In the genomic region with DNA sequence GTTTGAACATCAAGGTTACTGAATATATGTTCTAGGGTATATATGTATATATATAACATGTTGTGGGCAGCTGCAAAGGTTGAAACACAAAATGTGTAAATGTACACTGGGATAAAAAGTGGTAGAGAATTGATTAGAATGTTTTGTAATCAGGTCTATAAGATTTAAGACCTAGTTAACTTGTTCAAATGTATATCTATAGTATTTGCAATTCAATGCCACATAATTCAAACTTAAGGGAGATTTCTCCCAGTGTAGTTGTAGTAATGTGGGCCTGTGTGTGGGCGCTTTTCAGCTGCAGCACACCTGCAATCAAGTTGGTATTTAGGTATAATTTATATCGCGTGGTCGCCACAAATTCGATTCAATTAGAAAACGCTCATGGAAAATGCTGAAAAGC, we compare ENCODE assay signal across 5 fruit fly cellular contexts.
TF ChIP-seq lines count a peak whose summit lies in the region.

No protein-coding gene starts in this region.

- TF ChIP-seq CTCF in whole organism, embryonic (GFP tag; optimal IDR thresholded peaks at IDR 0.05; lab: Kevin White, UChicago) = no peak

TF ChIP-seq in whole organism, adult, 20 proteins besides CTCF, POLR2A, EP300 and RAD21:
- TF ChIP-seq bab1 (GFP tag; optimal IDR thresholded peaks at IDR 0.05; lab: Kevin White, UChicago) (peak; percentile 9), CG7101 (tag; optimal IDR thresholded peaks at IDR 0.05; lab: Kevin White, UChicago) (peak; percentile 18), CG14711 (tag; optimal IDR thresholded peaks at IDR 0.05; lab: Kevin White, UChicago) (peak; percentile 33), Clk (GFP tag; optimal IDR thresholded peaks at IDR 0.05; lab: Kevin White, UChicago) (no peak), CG7045 (GFP tag; optimal IDR thresholded peaks at IDR 0.05; lab: Kevin White, UChicago) (peak; percentile 27)

TF ChIP-seq in whole organism, embryonic, 481 proteins besides CTCF, POLR2A, EP300 and RAD21 (continues in another document):
- TF ChIP-seq CG9797 (GFP tag; optimal IDR thresholded peaks at IDR 0.05; lab: Kevin White, UChicago) = no peak
- TF ChIP-seq gt (GFP tag; IDR thresholded peaks at IDR 0.05; lab: Robert Waterston, UW) = no peak
- TF ChIP-seq CG15269 (tag; optimal IDR thresholded peaks at IDR 0.05; lab: Kevin White, UChicago) = peak; percentile 72
- TF ChIP-seq CG7745 (tag; optimal IDR thresholded peaks at IDR 0.05; lab: Kevin White, UChicago) = no peak
- no peak for TF ChIP-seq scrt (GFP tag; optimal IDR thresholded peaks at IDR 0.05; lab: Kevin White, UChicago)
- TF ChIP-seq sug (tag; optimal IDR thresholded peaks at IDR 0.05; lab: Kevin White, UChicago) = no peak
- TF ChIP-seq chm (GFP tag; IDR thresholded peaks at IDR 0.05; lab: Robert Waterston, UW) = peak; percentile 50; the same call in 1 of the 2 replicates
- TF ChIP-seq exex (tag; optimal IDR thresholded peaks at IDR 0.05; lab: Kevin White, UChicago) = no peak
- peak; percentile 31 for TF ChIP-seq CG14710 (tag; optimal IDR thresholded peaks at IDR 0.05; lab: Kevin White, UChicago)
- no peak for TF ChIP-seq CG10274 (GFP tag; optimal IDR thresholded peaks at IDR 0.05; lab: Kevin White, UChicago)
- TF ChIP-seq CG6791 (GFP tag; IDR thresholded peaks at IDR 0.05; lab: Robert Waterston, UW; ENCODE audit: partially characterized antibody) = no peak
- TF ChIP-seq dysf (GFP tag; IDR thresholded peaks at IDR 0.05; lab: Robert Waterston, UW) = peak; percentile 55; the same call in 2 of the 3 replicates
- peak; percentile 26 for TF ChIP-seq repo (GFP tag; optimal IDR thresholded peaks at IDR 0.05; lab: Kevin White, UChicago)
- peak; percentile 38 for TF ChIP-seq bab2 (GFP tag; optimal IDR thresholded peaks at IDR 0.05; lab: Kevin White, UChicago)
- no peak for TF ChIP-seq Lpt (GFP tag; optimal IDR thresholded peaks at IDR 0.05; lab: Kevin White, UChicago)
- no peak for TF ChIP-seq peb (GFP tag; IDR thresholded peaks at IDR 0.05; lab: Robert Waterston, UW)
- TF ChIP-seq usp (GFP tag; optimal IDR thresholded peaks at IDR 0.05; lab: Kevin White, UChicago) = no peak
- no peak for TF ChIP-seq CG17912 (GFP tag; optimal IDR thresholded peaks at IDR 0.05; lab: Kevin White, UChicago)
- TF ChIP-seq CG42726 (GFP tag; IDR thresholded peaks at IDR 0.05; lab: Robert Waterston, UW; ENCODE audit: partially characterized antibody) = no peak
- peak; percentile 63 for TF ChIP-seq lab (GFP tag; optimal IDR thresholded peaks at IDR 0.05; lab: Kevin White, UChicago)

TF ChIP-seq in whole organism, prepupa, 60 proteins besides CTCF, POLR2A, EP300 and RAD21 (continues in another document):
- TF ChIP-seq CG7368 (GFP tag; optimal IDR thresholded peaks at IDR 0.05; lab: Kevin White, UChicago) (no peak), CG8119 (GFP tag; IDR thresholded peaks at IDR 0.05; lab: Robert Waterston, UW) (peak; percentile 56), pdm3 (GFP tag; optimal IDR thresholded peaks at IDR 0.05; lab: Kevin White, UChicago) (peak; percentile 18), CG32006 (GFP tag; optimal IDR thresholded peaks at IDR 0.05; lab: Kevin White, UChicago) (peak; percentile 56), eg (GFP tag; IDR thresholded peaks at IDR 0.05; lab: Robert Waterston, UW) (no peak), Eip93F (GFP tag; optimal IDR thresholded peaks at IDR 0.05; lab: Kevin White, UChicago) (no peak), CG1621 (tag; optimal IDR thresholded peaks at IDR 0.05; lab: Kevin White, UChicago) (no peak), CG31627 (GFP tag; optimal IDR thresholded peaks at IDR 0.05; lab: Kevin White, UChicago) (peak; percentile 26), fd59A (GFP tag; optimal IDR thresholded peaks at IDR 0.05; lab: Kevin White, UChicago) (no peak), fkh (GFP tag; optimal IDR thresholded peaks at IDR 0.05; lab: Kevin White, UChicago) (no peak), net (GFP tag; optimal IDR thresholded peaks at IDR 0.05; lab: Kevin White, UChicago) (peak; percentile 6), CG3032 (tag; optimal IDR thresholded peaks at IDR 0.05; lab: Kevin White, UChicago) (no peak), CG3919 (GFP tag; optimal IDR thresholded peaks at IDR 0.05; lab: Kevin White, UChicago) (peak; percentile 8), acj6 (GFP tag; optimal IDR thresholded peaks at IDR 0.05; lab: Kevin White, UChicago) (peak; percentile 25), dsx (GFP tag; optimal IDR thresholded peaks at IDR 0.05; lab: Kevin White, UChicago; ENCODE audit: poor library complexity, severe bottlenecking) (no peak), cyc (GFP tag; optimal IDR thresholded peaks at IDR 0.05; lab: Kevin White, UChicago) (no peak), Ets21C (GFP tag; optimal IDR thresholded peaks at IDR 0.05; lab: Kevin White, UChicago) (no peak), salr (GFP tag; optimal IDR thresholded peaks at IDR 0.05; lab: Kevin White, UChicago) (no peak), topi (GFP tag; optimal IDR thresholded peaks at IDR 0.05; lab: Kevin White, UChicago) (peak; percentile 9), CG34406 (GFP tag; optimal IDR thresholded peaks at IDR 0.05; lab: Kevin White, UChicago) (no peak), Hr38 (GFP tag; optimal IDR thresholded peaks at IDR 0.05; lab: Kevin White, UChicago) (no peak), achi (GFP tag; optimal IDR thresholded peaks at IDR 0.05; lab: Kevin White, UChicago) (peak; percentile 19)

TF ChIP-seq in whole organism, pupa, 21 proteins besides CTCF, POLR2A, EP300 and RAD21:
- peak; percentile 38 for TF ChIP-seq CG14655 (GFP tag; optimal IDR thresholded peaks at IDR 0.05; lab: Kevin White, UChicago)
- peak; percentile 53 for TF ChIP-seq Ets98B (GFP tag; IDR thresholded peaks at IDR 0.05; lab: Robert Waterston, UW)
- TF ChIP-seq Snoo (tag; optimal IDR thresholded peaks at IDR 0.05; lab: Kevin White, UChicago) = no peak
- peak; percentile 40 for TF ChIP-seq CG8301 (tag; optimal IDR thresholded peaks at IDR 0.05; lab: Kevin White, UChicago)
- TF ChIP-seq CG34367 (tag; optimal IDR thresholded peaks at IDR 0.05; lab: Kevin White, UChicago) = no peak
- no peak for TF ChIP-seq gl (tag; optimal IDR thresholded peaks at IDR 0.05; lab: Kevin White, UChicago)
- TF ChIP-seq CG17806 (tag; optimal IDR thresholded peaks at IDR 0.05; lab: Kevin White, UChicago) = peak; percentile 20
- peak; percentile 48 for TF ChIP-seq CG32121 (GFP tag; IDR thresholded peaks at IDR 0.05; lab: Robert Waterston, UW)
- peak; percentile 69; the same call in 2 of the 3 replicates for TF ChIP-seq CG4496 (GFP tag; IDR thresholded peaks at IDR 0.05; lab: Robert Waterston, UW)
TF ChIP-seq in whole organism, pupa: peak in this region for 6.

TF ChIP-seq in whole organism, wandering third instar larva, 38 proteins besides CTCF, POLR2A, EP300 and RAD21:
- TF ChIP-seq Abd-B (GFP tag; optimal IDR thresholded peaks at IDR 0.05; lab: Kevin White, UChicago) (no peak), foxo (GFP tag; optimal IDR thresholded peaks at IDR 0.05; lab: Kevin White, UChicago) (peak in 1 of 2 experiments; percentile 12), sv (GFP tag; optimal IDR thresholded peaks at IDR 0.05; lab: Kevin White, UChicago) (peak; percentile 2), Hnf4 (GFP tag; optimal IDR thresholded peaks at IDR 0.05; lab: Kevin White, UChicago) (peak; percentile 3)
